Fruit fly (Drosophila melanogaster): ENCODE data around the gene mib1.

DNA sequence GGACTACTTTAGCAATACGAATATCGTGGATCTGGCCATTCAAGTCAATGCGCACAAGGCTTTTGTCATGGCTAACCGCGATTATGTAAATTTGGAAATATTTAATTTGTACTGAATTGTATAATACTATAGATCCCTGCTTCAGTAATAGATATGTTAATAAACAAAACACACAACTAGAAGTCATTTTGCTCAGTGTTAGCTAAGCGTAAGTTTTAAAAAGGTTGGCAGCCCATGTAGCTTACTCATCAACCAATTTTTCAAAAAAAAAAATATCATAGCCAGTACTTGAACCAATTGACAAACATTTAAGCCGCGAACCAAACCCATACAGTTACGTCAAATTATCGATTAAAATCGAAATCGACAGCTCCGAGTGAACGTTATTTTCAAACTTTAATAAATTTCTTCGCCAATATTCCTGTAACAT is 25.5 kb upstream of the mib1 start:
- TF ChIP-seq CG12605 (GFP tag; IDR thresholded peaks at IDR 0.05) = peak; percentile 86
- TF ChIP-seq gl (tag; optimal IDR thresholded peaks at IDR 0.05) = peak; percentile 59
- no peak for TF ChIP-seq CG10348 (GFP tag; IDR thresholded peaks at IDR 0.05)
- peak; percentile 65 for TF ChIP-seq CG34367 (tag; optimal IDR thresholded peaks at IDR 0.05)
- peak; percentile 62 for TF ChIP-seq CG9948 (tag; optimal IDR thresholded peaks at IDR 0.05)
- peak; percentile 70 for TF ChIP-seq CG8159 (tag; optimal IDR thresholded peaks at IDR 0.05)
- TF ChIP-seq rn (GFP tag; IDR thresholded peaks at IDR 0.05) = peak; percentile 57; the same call in 1 of the 2 replicates
- peak; percentile 61 for TF ChIP-seq D1 (tag; optimal IDR thresholded peaks at IDR 0.05)
- peak; percentile 8 for TF ChIP-seq CG13204 (GFP tag; optimal IDR thresholded peaks at IDR 0.05)
- peak; percentile 65 for TF ChIP-seq CG15710 (tag; optimal IDR thresholded peaks at IDR 0.05)

Measured in whole organism, pupa.